Worm (Caenorhabditis elegans) whole organism, young adult: ENCODE results near the gene cutl-27.

Source experiments
- B0336.3 ChIP-seq: fragments of 200-800 bp; sonication (Bioruptor generic); IDR thresholded peaks from 2 replicates; pipeline ENCODE4 v1.3.6; 2022; ENCODE audit warnings: missing genetic modification characterization, missing compliant biosample characterization
- F37B4.10 ChIP-seq: fragments of 200-800 bp; sonication (Bioruptor generic); IDR thresholded peaks from 2 replicates; pipeline ENCODE4 v1.3.6; 2022; ENCODE audit warnings: missing genetic modification characterization, missing compliant biosample characterization
- F39B2.1 ChIP-seq: fragments of 200-800 bp; sonication (Bioruptor generic); IDR thresholded peaks from 2 replicates; pipeline ENCODE4 v1.3.6; 2022; ENCODE audit warnings: missing genetic modification reagents, missing genetic modification characterization, missing compliant biosample characterization
- F57A8.1 ChIP-seq: fragments of 200-800 bp; sonication (Bioruptor generic); optimal IDR thresholded peaks from 2 replicates; lab custom pipeline; 2018; ENCODE audit warnings: mild to moderate bottlenecking, missing genetic modification characterization, moderate library complexity, missing compliant biosample characterization
- F57C9.4 ChIP-seq: sonication (generic microtip); optimal IDR thresholded peaks from 2 replicates; lab custom pipeline; 2017; ENCODE audit warnings: mild to moderate bottlenecking, missing genetic modification characterization, missing compliant biosample characterization
- T26A5.8 ChIP-seq: sonication (generic microtip); optimal IDR thresholded peaks from 2 replicates; lab custom pipeline; 2016; ENCODE audit warnings: missing genetic modification characterization, missing compliant biosample characterization
- Y53F4B.3 ChIP-seq: fragments of 200-800 bp; sonication (Bioruptor generic); IDR thresholded peaks from 2 replicates; pipeline ENCODE4 v1.3.6; 2022; ENCODE audit warnings: missing genetic modification reagents, missing genetic modification characterization, missing compliant biosample characterization
- Y56A3A.18 ChIP-seq: fragments of 200-800 bp; sonication (Bioruptor generic); IDR thresholded peaks from 2 replicates; pipeline ENCODE4 v1.3.6; 2022; ENCODE audit warnings: missing genetic modification reagents, missing genetic modification characterization, missing compliant biosample characterization
- Y67H2A.10 ChIP-seq: fragments of 200-800 bp; sonication (Bioruptor generic); conservative IDR thresholded peaks from 2 replicates; pipeline ENCODE4 v1.3.6; 2022; ENCODE audit warnings: missing genetic modification reagents, missing genetic modification characterization, missing compliant biosample characterization
- Y95B8A.8 ChIP-seq: fragments of 200-800 bp; sonication (Bioruptor generic); IDR thresholded peaks from 2 replicates; pipeline ENCODE4 v1.3.6; 2022; ENCODE audit warnings: missing genetic modification reagents, missing genetic modification characterization, missing compliant biosample characterization
- ZK185.1 ChIP-seq: sonication (generic microtip); optimal IDR thresholded peaks from 2 replicates; lab custom pipeline; 2016; ENCODE audit warnings: mild to moderate bottlenecking, missing genetic modification characterization, missing compliant biosample characterization; ENCODE audit not compliant: poor library complexity, severe bottlenecking
- atf-7 ChIP-seq: sonication (generic microtip); optimal IDR thresholded peaks from 2 replicates; lab custom pipeline; 2017; ENCODE audit warnings: mild to moderate bottlenecking, missing genetic modification characterization, missing compliant biosample characterization
- athp-1 ChIP-seq: sonication (generic microtip); optimal IDR thresholded peaks from 2 replicates; lab custom pipeline; 2017; ENCODE audit warnings: mild to moderate bottlenecking, missing genetic modification characterization, missing compliant biosample characterization
- attf-3 ChIP-seq: fragments of 200-800 bp; sonication (Bioruptor generic); conservative IDR thresholded peaks from 2 replicates; pipeline ENCODE4 v1.3.6; 2022; ENCODE audit warnings: missing genetic modification reagents, missing genetic modification characterization, missing compliant biosample characterization
- bed-2 ChIP-seq: fragments of 200-800 bp; sonication (Bioruptor generic); IDR thresholded peaks from 2 replicates; pipeline ENCODE4 v1.3.6; 2022; ENCODE audit warnings: missing genetic modification reagents, missing genetic modification characterization, missing compliant biosample characterization
- ccch-3 ChIP-seq: fragments of 200-800 bp; sonication (Bioruptor generic); optimal IDR thresholded peaks from 2 replicates; lab custom pipeline; 2018; ENCODE audit warnings: mild to moderate bottlenecking, missing genetic modification characterization, missing compliant biosample characterization
- cebp-1 ChIP-seq, 2 experiments: fragments of 200-800 bp in 1 of 2; sonication (Bioruptor generic) in 1 of 2; sonication (generic microtip) in 1 of 2; IDR thresholded peaks in 1 of 2; optimal IDR thresholded peaks in 1 of 2; 2 replicates each; pipeline versions ENCODE4 v1.3.6 to Lab custom; 2017 to 2022; ENCODE audit warnings: missing compliant biosample characterization in 2 of 2, missing genetic modification characterization in 2 of 2, mild to moderate bottlenecking in 1 of 2, missing genetic modification reagents in 1 of 2, moderate library complexity in 1 of 2
- cebp-2 ChIP-seq: fragments of 200-800 bp; sonication (Bioruptor generic); IDR thresholded peaks from 2 replicates; pipeline ENCODE4 v1.3.6; 2022; ENCODE audit warnings: missing genetic modification characterization, missing compliant biosample characterization
- ceh-27 ChIP-seq: fragments of 200-800 bp; sonication (Bioruptor generic); optimal IDR thresholded peaks from 2 replicates; lab custom pipeline; 2018; ENCODE audit warnings: mild to moderate bottlenecking, missing genetic modification characterization, moderate library complexity, missing compliant biosample characterization
- ceh-58 ChIP-seq: fragments of 200-800 bp; sonication (Bioruptor generic); IDR thresholded peaks from 2 replicates; pipeline ENCODE4 v1.3.6; 2022; ENCODE audit warnings: missing genetic modification characterization, missing compliant biosample characterization
- ceh-91 ChIP-seq: fragments of 200-800 bp; sonication (Bioruptor generic); IDR thresholded peaks from 2 replicates; pipeline ENCODE4 v1.3.6; 2022; ENCODE audit warnings: missing genetic modification reagents, missing genetic modification characterization, missing compliant biosample characterization
- dpl-1 ChIP-seq: fragments of 150-350 bp; optimal IDR thresholded peaks from 2 replicates; lab custom pipeline; 2014; ENCODE audit warnings: missing biosample characterization, missing genetic modification reagents, missing genetic modification characterization
- egl-18 ChIP-seq: fragments of 200-800 bp; sonication (Bioruptor generic); IDR thresholded peaks from 2 replicates; pipeline ENCODE4 v1.3.6; 2022; ENCODE audit warnings: missing genetic modification reagents, missing genetic modification characterization, missing compliant biosample characterization
- egl-44 ChIP-seq: fragments of 200-800 bp; sonication (Bioruptor generic); IDR thresholded peaks from 2 replicates; pipeline ENCODE4 v1.3.6; 2022; ENCODE audit warnings: missing genetic modification reagents, missing genetic modification characterization, missing compliant biosample characterization
- ekl-4 ChIP-seq: fragments of 200-800 bp; sonication (Bioruptor generic); IDR thresholded peaks from 2 replicates; pipeline ENCODE4 v1.3.6; 2022; ENCODE audit warnings: missing genetic modification reagents, missing genetic modification characterization, missing compliant biosample characterization
- gei-17 ChIP-seq: fragments of 200-800 bp; sonication (Bioruptor generic); optimal IDR thresholded peaks from 2 replicates; lab custom pipeline; 2018; ENCODE audit warnings: mild to moderate bottlenecking, missing genetic modification characterization, missing compliant biosample characterization
- hlh-12 ChIP-seq: sonication (generic microtip); optimal IDR thresholded peaks from 2 replicates; lab custom pipeline; 2016; ENCODE audit warnings: missing genetic modification characterization, missing compliant biosample characterization
- hmg-20 ChIP-seq: fragments of 200-800 bp; sonication (Bioruptor generic); IDR thresholded peaks from 2 replicates; pipeline ENCODE4 v1.3.6; 2022; ENCODE audit warnings: missing genetic modification reagents, missing genetic modification characterization, missing compliant biosample characterization
- hsf-1 ChIP-seq: fragments of 200-800 bp; sonication (Bioruptor generic); IDR thresholded peaks from 2 replicates; pipeline ENCODE4 v1.3.6; 2022; ENCODE audit warnings: missing genetic modification reagents, missing genetic modification characterization, missing compliant biosample characterization
- let-526 ChIP-seq: fragments of 200-800 bp; sonication (Bioruptor generic); IDR thresholded peaks from 2 replicates; pipeline ENCODE4 v1.3.6; 2022; ENCODE audit warnings: missing genetic modification reagents, missing genetic modification characterization, missing compliant biosample characterization
- lin-35 ChIP-seq, 3 experiments: fragments of 150-350 bp in 2 of 3; sonication (generic microtip) in 1 of 3; optimal IDR thresholded peaks; 2 replicates each; lab custom pipeline; 2014 to 2018; ENCODE audit warnings: missing biosample characterization in 3 of 3, missing genetic modification characterization in 3 of 3, missing genetic modification reagents in 3 of 3
- lir-1 ChIP-seq: fragments of 200-800 bp; sonication (Bioruptor generic); conservative IDR thresholded peaks from 2 replicates; pipeline ENCODE4 v1.3.6; 2022; ENCODE audit warnings: missing genetic modification reagents, missing genetic modification characterization, missing compliant biosample characterization
- lsy-27 ChIP-seq: sonication (generic microtip); optimal IDR thresholded peaks from 2 replicates; lab custom pipeline; 2017; ENCODE audit warnings: missing genetic modification characterization, mild to moderate bottlenecking, missing compliant biosample characterization, antibody characterized with exemption, missing genotype, borderline replicate concordance; ENCODE audit not compliant: insufficient read depth
- madf-10 ChIP-seq: sonication (generic microtip); optimal IDR thresholded peaks from 2 replicates; lab custom pipeline; 2016; ENCODE audit warnings: mild to moderate bottlenecking, missing genetic modification characterization, missing compliant biosample characterization
- mel-28 ChIP-seq: sonication (generic microtip); optimal IDR thresholded peaks from 2 replicates; lab custom pipeline; 2016; ENCODE audit warnings: borderline replicate concordance, mild to moderate bottlenecking, missing genetic modification characterization, missing compliant biosample characterization
- mes-4 ChIP-seq: sonication (generic microtip); optimal IDR thresholded peaks from 2 replicates; lab custom pipeline; 2016; ENCODE audit warnings: missing genotype, missing genetic modification characterization, missing compliant biosample characterization
- pbrm-1 ChIP-seq: fragments of 200-800 bp; sonication (Bioruptor generic); IDR thresholded peaks from 2 replicates; pipeline ENCODE4 v1.3.6; 2022; ENCODE audit warnings: missing genetic modification reagents, missing genetic modification characterization, missing compliant biosample characterization
- pha-4 ChIP-seq: fragments of 150-350 bp; sonication (generic microtip); optimal IDR thresholded peaks from 2 replicates; lab custom pipeline; 2014; ENCODE audit warnings: missing biosample characterization, missing genetic modification reagents, missing genetic modification characterization
- repo-1 ChIP-seq: sonication (generic microtip); optimal IDR thresholded peaks from 2 replicates; lab custom pipeline; 2017; ENCODE audit warnings: mild to moderate bottlenecking, missing genetic modification characterization, missing compliant biosample characterization
- snpc-1.3 ChIP-seq: sonication (generic microtip); optimal IDR thresholded peaks from 2 replicates; lab custom pipeline; 2017; ENCODE audit warnings: missing genetic modification characterization, mild to moderate bottlenecking, missing compliant biosample characterization, antibody characterized with exemption, moderate library complexity, missing genotype, missing genetic modification reagents; ENCODE audit not compliant: insufficient read depth
- sptf-2 ChIP-seq: fragments of 200-800 bp; sonication (Bioruptor generic); optimal IDR thresholded peaks from 2 replicates; lab custom pipeline; 2018; ENCODE audit warnings: mild to moderate bottlenecking, missing genetic modification characterization, missing compliant biosample characterization
- unc-130 ChIP-seq: sonication (generic microtip); optimal IDR thresholded peaks from 2 replicates; lab custom pipeline; 2016; ENCODE audit warnings: missing genetic modification reagents, missing genetic modification characterization, missing compliant biosample characterization
- ztf-18 ChIP-seq: sonication (generic microtip); optimal IDR thresholded peaks from 2 replicates; lab custom pipeline; 2016; ENCODE audit warnings: missing genotype, mild to moderate bottlenecking, missing genetic modification characterization, missing compliant biosample characterization
- ztf-25 ChIP-seq: fragments of 200-800 bp; sonication (Bioruptor generic); IDR thresholded peaks from 2 replicates; pipeline ENCODE4 v1.3.6; 2022; ENCODE audit warnings: missing genetic modification reagents, missing genetic modification characterization, missing compliant biosample characterization
- ztf-26 ChIP-seq: sonication (generic microtip); optimal IDR thresholded peaks from 2 replicates; lab custom pipeline; 2017; ENCODE audit warnings: missing genetic modification characterization, missing compliant biosample characterization
- ztf-6 ChIP-seq: fragments of 200-800 bp; sonication (Bioruptor generic); IDR thresholded peaks from 2 replicates; pipeline ENCODE4 v1.3.6; 2022; ENCODE audit warnings: missing genetic modification reagents, missing genetic modification characterization, missing compliant biosample characterization

cutl-27 gene

ce11 chrIV:11857159-11857565 lies 21.2 kb upstream of the cutl-27 start (continued):
- no peak for TF ChIP-seq pha-4 (tag; lab: Kevin White, UChicago)
- TF ChIP-seq ekl-4 (GFP tag; lab: Robert Waterston, UW) = no peak
- no peak for TF ChIP-seq bed-2 (GFP tag; lab: Robert Waterston, UW)
- TF ChIP-seq Y95B8A.8 = 0 out of 2 replicates have a peak, but pooled peaks have one; percentile 26
- TF ChIP-seq madf-10 (tag; lab: Kevin White, UChicago) = peak; percentile 23
- no peak for TF ChIP-seq Y67H2A.10 (GFP tag; lab: Robert Waterston, UW)
- TF ChIP-seq F37B4.10 = no peak
- TF ChIP-seq unc-130 (GFP tag; lab: Kevin White, UChicago) = no peak
- peak; percentile 29 for TF ChIP-seq atf-7
- peak in 1 of 3 experiments; percentile 59 for TF ChIP-seq lin-35 (GFP tag; optimal IDR thresholded peaks at IDR 0.05; lab: Kevin White, UChicago)
- TF ChIP-seq ztf-18 (tag; lab: Kevin White, UChicago) = peak; percentile 41
- peak; percentile 66 for TF ChIP-seq B0336.3
- TF ChIP-seq repo-1 (tag; lab: Kevin White, UChicago) = peak; percentile 25
- 0 out of 2 replicates have a peak, but pooled peaks have one; percentile 25 for TF ChIP-seq egl-18 (GFP tag; lab: Robert Waterston, UW)
- no peak for TF ChIP-seq Y56A3A.18 (GFP tag; lab: Robert Waterston, UW)
- no peak for TF ChIP-seq ztf-26 (tag; lab: Kevin White, UChicago)
- TF ChIP-seq attf-3 (GFP tag; lab: Robert Waterston, UW) = no peak
- no peak for TF ChIP-seq ceh-91 (GFP tag; lab: Robert Waterston, UW)
- no peak for TF ChIP-seq sptf-2 (GFP tag; lab: Kevin White, UChicago)

- TF ChIP-seq lsy-27 (no peak), ceh-58 (GFP tag; lab: Robert Waterston, UW) (no peak), egl-44 (GFP tag; lab: Robert Waterston, UW) (no peak), F57A8.1 (GFP tag; lab: Kevin White, UChicago) (no peak), F57C9.4 (tag; lab: Kevin White, UChicago) (no peak), cebp-2 (no peak), T26A5.8 (tag; lab: Kevin White, UChicago) (no peak), ztf-6 (GFP tag; lab: Robert Waterston, UW) (no peak), Y67H2A.10 (GFP tag; lab: Robert Waterston, UW) (no peak), ztf-25 (no peak), dpl-1 (GFP tag; lab: Kevin White, UChicago) (no peak), hlh-12 (tag; lab: Kevin White, UChicago) (no peak), hmg-20 (GFP tag; lab: Robert Waterston, UW) (no peak), let-526 (GFP tag; lab: Robert Waterston, UW) (no peak), pbrm-1 (no peak)
Observed at ce11 chrIV:11858142-11858541, 20.2 kb upstream of the cutl-27 start, which contains the start of gene let-92. let-92 (plus strand) TSS chrIV:11858442.

ce11 chrIV:11859995-11860605 lies 18.2 kb upstream of the cutl-27 start, which contains the start of gene mob-1:
mob-1 (plus strand) TSS chrIV:11860555.
- TF ChIP-seq snpc-1.3 (tag; lab: Kevin White, UChicago) (no peak), cebp-2 (no peak), hsf-1 (GFP tag; lab: Robert Waterston, UW) (no peak), gei-17 (GFP tag; lab: Kevin White, UChicago) (no peak), mel-28 (no peak), mes-4 (no peak), lir-1 (GFP tag; lab: Robert Waterston, UW) (no peak), egl-18 (GFP tag; lab: Robert Waterston, UW) (no peak), F39B2.1 (GFP tag; lab: Robert Waterston, UW) (0 out of 2 replicates have a peak, but pooled peaks have one; percentile 48), ztf-25 (no peak), ZK185.1 (tag; lab: Kevin White, UChicago) (no peak), Y53F4B.3 (no peak), repo-1 (tag; lab: Kevin White, UChicago) (peak; percentile 46), cebp-1 (GFP tag; IDR thresholded peaks at IDR 0.05; lab: Robert Waterston, UW) (no peak), cebp-1 (tag; optimal IDR thresholded peaks at IDR 0.05; lab: Kevin White, UChicago) (peak; percentile 53), athp-1 (tag; lab: Kevin White, UChicago) (no peak), ccch-3 (GFP tag; lab: Kevin White, UChicago) (no peak), ceh-27 (GFP tag; lab: Kevin White, UChicago) (no peak)
